Worm (Caenorhabditis elegans): ENCODE measurements around the gene C05C8.5.
A peak's percentile ranks its signal among the peaks of the same experiment; 100 is the strongest.

C05C8.5 gene

DNA sequence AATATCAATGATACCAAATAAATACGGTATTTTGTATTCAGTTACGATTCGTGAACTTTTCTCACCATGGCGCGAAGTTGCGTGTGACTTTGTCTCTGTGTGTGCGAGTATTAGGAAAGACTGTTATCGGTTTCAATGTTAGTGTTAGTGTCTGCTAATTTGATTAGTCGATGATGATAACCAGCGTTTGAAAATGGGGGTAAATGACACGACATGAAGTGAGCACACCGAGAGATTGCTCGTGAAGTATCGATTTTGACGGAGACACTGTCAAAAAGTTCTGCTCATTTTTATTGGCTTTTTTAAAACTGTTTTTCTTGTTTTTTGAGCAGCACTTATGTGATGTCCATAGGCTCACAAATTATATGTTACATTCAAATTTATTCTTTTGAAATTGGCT, 36.2 kb downstream of the C05C8.5 start (continued):
- TF ChIP-seq ceh-58 (GFP tag; IDR thresholded peaks at IDR 0.05) (no peak), somi-1 (GFP tag; optimal IDR thresholded peaks at IDR 0.05) (peak; percentile 30), pbrm-1 (GFP tag; IDR thresholded peaks at IDR 0.05) (peak; percentile 39; the same call in 1 of the 2 replicates), ceh-91 (GFP tag; IDR thresholded peaks at IDR 0.05) (no peak), aptf-3 (GFP tag; IDR thresholded peaks at IDR 0.05) (no peak), zfh-2 (GFP tag; conservative IDR thresholded peaks at IDR 0.05) (no peak), hrde-1 (tag; optimal IDR thresholded peaks at IDR 0.05; ENCODE audit: borderline replicate concordance) (peak; percentile 82), F49E8.2 (tag; optimal IDR thresholded peaks at IDR 0.05; ENCODE audit: insufficient read depth) (no peak), dpff-1 (tag; optimal IDR thresholded peaks at IDR 0.05) (peak; percentile 1), snpc-3.4 (tag; optimal IDR thresholded peaks at IDR 0.05) (peak; percentile 6), B0261.1 (tag; optimal IDR thresholded peaks at IDR 0.05) (no peak), cebp-1 (GFP tag; IDR thresholded peaks at IDR 0.05) (peak; percentile 32; the same call in 1 of the 2 replicates), cebp-1 (tag; optimal IDR thresholded peaks at IDR 0.05) (peak; percentile 65), egrh-3 (GFP tag; IDR thresholded peaks at IDR 0.05) (no peak), aptf-2 (GFP tag; conservative IDR thresholded peaks at IDR 0.05) (no peak), D2030.7 (GFP tag; IDR thresholded peaks at IDR 0.05) (no peak), Y95B8A.8 (GFP tag; IDR thresholded peaks at IDR 0.05) (0 out of 2 replicates have a peak, but pooled peaks have one; percentile 42), athp-1 (tag; optimal IDR thresholded peaks at IDR 0.05) (no peak), madf-8 (GFP tag; conservative IDR thresholded peaks at IDR 0.05) (peak; percentile 20; the same call in 1 of the 2 replicates), mel-28 (tag; optimal IDR thresholded peaks at IDR 0.05; ENCODE audit: borderline replicate concordance) (no peak), lin-26 (GFP tag; IDR thresholded peaks at IDR 0.05) (peak; percentile 50; the same call in 1 of the 2 replicates), sdz-38 (tag; optimal IDR thresholded peaks at IDR 0.05) (no peak), lir-1 (GFP tag; conservative IDR thresholded peaks at IDR 0.05) (no peak), lsl-1 (GFP tag; optimal IDR thresholded peaks at IDR 0.05) (peak; percentile 33), sea-2 (GFP tag; IDR thresholded peaks at IDR 0.05) (no peak), tbp1 (GFP tag; optimal IDR thresholded peaks at IDR 0.05) (peak; percentile 45), ztf-3 (GFP tag; optimal IDR thresholded peaks at IDR 0.05) (no peak), akir-1 (GFP tag; optimal IDR thresholded peaks at IDR 0.05) (no peak), rcor-1 (GFP tag; IDR thresholded peaks at IDR 0.05) (no peak), unc-130 (GFP tag; optimal IDR thresholded peaks at IDR 0.05) (no peak), hsf-1 (GFP tag; IDR thresholded peaks at IDR 0.05) (peak; percentile 72), B0035.1 (tag; optimal IDR thresholded peaks at IDR 0.05) (no peak), K12H6.12 (tag; optimal IDR thresholded peaks at IDR 0.05) (no peak), unc-62 (GFP tag; optimal IDR thresholded peaks at IDR 0.05) (no peak), mes-4 (tag; optimal IDR thresholded peaks at IDR 0.05) (no peak), madf-10 (tag; optimal IDR thresholded peaks at IDR 0.05) (no peak), F57A8.1 (GFP tag; optimal IDR thresholded peaks at IDR 0.05) (no peak), hmg-1.2 (GFP tag; IDR thresholded peaks at IDR 0.05) (0 out of 2 replicates have a peak, but pooled peaks have one; percentile 31), lin-54 (GFP tag; optimal IDR thresholded peaks at IDR 0.05) (peak; percentile 35), nfya-2 (GFP tag; IDR thresholded peaks at IDR 0.05) (no peak), lag-1 (GFP tag; IDR thresholded peaks at IDR 0.05) (no peak), hlh-26 (GFP tag; conservative IDR thresholded peaks at IDR 0.05) (no peak), die-1 (tag; optimal IDR thresholded peaks at IDR 0.05) (no peak), lin-40 (tag; optimal IDR thresholded peaks at IDR 0.05) (peak; percentile 29), ztf-28 (GFP tag; IDR thresholded peaks at IDR 0.05) (no peak), nhr-27 (tag; optimal IDR thresholded peaks at IDR 0.05) (no peak), nfya-1 (tag; optimal IDR thresholded peaks at IDR 0.05; ENCODE audit: borderline replicate concordance, insufficient read depth) (no peak), rpc-1 (optimal IDR thresholded peaks at IDR 0.05) (no peak), rpc-1 (tag; optimal IDR thresholded peaks at IDR 0.05) (no peak)

All from whole organism, young adult.